Worm (Caenorhabditis elegans): ENCODE measurements around the gene nas-11.
A peak's percentile ranks its signal among the peaks of the same experiment; 100 is the strongest.

nas-11 gene

ce11 chrX:6742011-6742683 is 28.8 kb downstream of the nas-11 start, which contains the start of gene mdl-1 (continued):
- no peak; the same call in 1 of the 2 replicates for TF ChIP-seq attf-3 (GFP tag; conservative IDR thresholded peaks at IDR 0.05)
- TF ChIP-seq fkh-3 (tag; optimal IDR thresholded peaks at IDR 0.05), result no peak
- peak; percentile 38 for TF ChIP-seq lin-54 (GFP tag; optimal IDR thresholded peaks at IDR 0.05)
- peak; percentile 53 for TF ChIP-seq nhr-27 (tag; optimal IDR thresholded peaks at IDR 0.05)
- TF ChIP-seq madf-3 (GFP tag; IDR thresholded peaks at IDR 0.05), result no peak
- no peak for TF ChIP-seq tbx-9 (tag; optimal IDR thresholded peaks at IDR 0.05; ENCODE audit: borderline replicate concordance)
- TF ChIP-seq zfh-2 (GFP tag; conservative IDR thresholded peaks at IDR 0.05), result peak; percentile 98
- TF ChIP-seq B0261.1 (tag; optimal IDR thresholded peaks at IDR 0.05), result no peak
- peak; percentile 87 for TF ChIP-seq ceh-27 (GFP tag; optimal IDR thresholded peaks at IDR 0.05)
- peak; percentile 37 for TF ChIP-seq nhr-80 (tag; optimal IDR thresholded peaks at IDR 0.05)
- TF ChIP-seq ztf-25 (GFP tag; IDR thresholded peaks at IDR 0.05), result no peak
- no peak for TF ChIP-seq akir-1 (GFP tag; optimal IDR thresholded peaks at IDR 0.05)
- TF ChIP-seq unc-130 (GFP tag; optimal IDR thresholded peaks at IDR 0.05), result no peak
- peak; percentile 72 for TF ChIP-seq somi-1 (GFP tag; optimal IDR thresholded peaks at IDR 0.05)
- TF ChIP-seq rcor-1 (GFP tag; IDR thresholded peaks at IDR 0.05), result peak; percentile 60
- TF ChIP-seq ceh-100 (GFP tag; IDR thresholded peaks at IDR 0.05), result 0 out of 2 replicates have a peak, but pooled peaks have one; percentile 18
- TF ChIP-seq repo-1 (tag; optimal IDR thresholded peaks at IDR 0.05), result no peak
- TF ChIP-seq lin-35 (GFP tag; optimal IDR thresholded peaks at IDR 0.05), result peak in 1 of 3 experiments; percentile 14
- TF ChIP-seq egrh-3 (GFP tag; IDR thresholded peaks at IDR 0.05), result peak; percentile 86
- no peak for TF ChIP-seq mes-4 (tag; optimal IDR thresholded peaks at IDR 0.05)
- TF ChIP-seq ekl-4 (GFP tag; IDR thresholded peaks at IDR 0.05), result peak; percentile 40; the same call in 1 of the 2 replicates
- no peak for TF ChIP-seq B0035.1 (tag; optimal IDR thresholded peaks at IDR 0.05)
- no peak for TF ChIP-seq ztf-6 (GFP tag; IDR thresholded peaks at IDR 0.05)
- TF ChIP-seq ccch-3 (GFP tag; optimal IDR thresholded peaks at IDR 0.05), result no peak
- TF ChIP-seq mcd-1 (GFP tag; IDR thresholded peaks at IDR 0.05), result peak; percentile 70
- peak; percentile 93 for TF ChIP-seq chd-7 (tag; optimal IDR thresholded peaks at IDR 0.05)
- TF ChIP-seq rpc-1 (optimal IDR thresholded peaks at IDR 0.05), result no peak
- no peak for TF ChIP-seq rpc-1 (tag; optimal IDR thresholded peaks at IDR 0.05)
- TF ChIP-seq sea-2 (GFP tag; IDR thresholded peaks at IDR 0.05), result no peak
- TF ChIP-seq nfyb-1 (GFP tag; IDR thresholded peaks at IDR 0.05), result peak; percentile 90
- no peak for TF ChIP-seq Y53F4B.3 (GFP tag; IDR thresholded peaks at IDR 0.05)
- TF ChIP-seq ZK185.1 (tag; optimal IDR thresholded peaks at IDR 0.05; ENCODE audit: poor library complexity, severe bottlenecking), result peak; percentile 58
- peak; percentile 82 for TF ChIP-seq ztf-26 (tag; optimal IDR thresholded peaks at IDR 0.05)
- peak; percentile 62; the same call in 1 of the 2 replicates for TF ChIP-seq Y95B8A.8 (GFP tag; IDR thresholded peaks at IDR 0.05)
- no peak for TF ChIP-seq T26A5.8 (tag; optimal IDR thresholded peaks at IDR 0.05)
- peak; percentile 68 for TF ChIP-seq lin-40 (tag; optimal IDR thresholded peaks at IDR 0.05)
- no peak for TF ChIP-seq die-1 (tag; optimal IDR thresholded peaks at IDR 0.05)
- peak; percentile 69; the same call in 1 of the 2 replicates for TF ChIP-seq K11D2.4 (GFP tag; IDR thresholded peaks at IDR 0.05)
- no peak for TF ChIP-seq sptf-2 (GFP tag; optimal IDR thresholded peaks at IDR 0.05)
- no peak for TF ChIP-seq lsy-27 (tag; optimal IDR thresholded peaks at IDR 0.05; ENCODE audit: borderline replicate concordance, insufficient read depth)
- TF ChIP-seq xnd-1 (tag; optimal IDR thresholded peaks at IDR 0.05), result no peak
- peak; percentile 66 for TF ChIP-seq tlf-1 (GFP tag; optimal IDR thresholded peaks at IDR 0.05)
- no peak for TF ChIP-seq efl-1 (GFP tag; optimal IDR thresholded peaks at IDR 0.05)
- TF ChIP-seq egl-18 (GFP tag; IDR thresholded peaks at IDR 0.05), result no peak
- TF ChIP-seq pha-4 (tag; optimal IDR thresholded peaks at IDR 0.05), result peak; percentile 75
- TF ChIP-seq F57A8.1 (GFP tag; optimal IDR thresholded peaks at IDR 0.05), result no peak
- peak; percentile 44 for TF ChIP-seq tbp1 (GFP tag; optimal IDR thresholded peaks at IDR 0.05)
- no peak for TF ChIP-seq lsl-1 (GFP tag; optimal IDR thresholded peaks at IDR 0.05)
